Worm (Caenorhabditis elegans): ENCODE measurements around the gene mocs-1.

Gene mocs-1

ce11 chrX:15440744-15441685 is at the start of gene mocs-1:
mocs-1 (minus strand) TSS chrX:15440794.
- no peak for TF ChIP-seq nhr-76 (tag; optimal IDR thresholded peaks at IDR 0.05)
- no peak for TF ChIP-seq fos-1 (tag; optimal IDR thresholded peaks at IDR 0.05)
- TF ChIP-seq lin-15B (tag; optimal IDR thresholded peaks at IDR 0.05), result no peak
- TF ChIP-seq nhr-11 (tag; optimal IDR thresholded peaks at IDR 0.05), result no peak
- TF ChIP-seq egl-5 (tag; optimal IDR thresholded peaks at IDR 0.05), result peak; percentile 12
- no peak for TF ChIP-seq mdl-1 (tag; optimal IDR thresholded peaks at IDR 0.05)
- TF ChIP-seq skn-1 (tag; optimal IDR thresholded peaks at IDR 0.05), result peak; percentile 64
- TF ChIP-seq nfya-1 (tag; optimal IDR thresholded peaks at IDR 0.05; ENCODE audit: insufficient read depth), result peak; percentile 21
- TF ChIP-seq pqm-1 (tag; optimal IDR thresholded peaks at IDR 0.05), result peak; percentile 68
- TF ChIP-seq elt-2 (tag; optimal IDR thresholded peaks at IDR 0.05), result peak; percentile 87
- peak; percentile 62 for TF ChIP-seq hmg-11 (tag; optimal IDR thresholded peaks at IDR 0.05)
- TF ChIP-seq pha-4 (tag; optimal IDR thresholded peaks at IDR 0.05), result peak; percentile 21
- TF ChIP-seq nhr-25 (tag; optimal IDR thresholded peaks at IDR 0.05), result no peak

ce11 chrX:15487806-15488205 is 47.2 kb upstream of the mocs-1 start, which contains the start of gene H13N06.2:
H13N06.2 (plus strand) TSS chrX:15488106.
- no peak for TF ChIP-seq eor-1 (tag; optimal IDR thresholded peaks at IDR 0.05)
- TF ChIP-seq snpc-4 (tag; optimal IDR thresholded peaks at IDR 0.05), result no peak
- no peak for TF ChIP-seq nfya-1 (tag; optimal IDR thresholded peaks at IDR 0.05; ENCODE audit: insufficient read depth)
- TF ChIP-seq sea-2 (GFP tag; optimal IDR thresholded peaks at IDR 0.05), result no peak
- TF ChIP-seq nhr-25 (tag; optimal IDR thresholded peaks at IDR 0.05), result no peak
- TF ChIP-seq pha-4 (tag; optimal IDR thresholded peaks at IDR 0.05), result no peak
- TF ChIP-seq jun-1 (tag; optimal IDR thresholded peaks at IDR 0.05), result no peak
- TF ChIP-seq nhr-237 (tag; optimal IDR thresholded peaks at IDR 0.05), result no peak
- TF ChIP-seq lsy-12 (tag; optimal IDR thresholded peaks at IDR 0.05), result no peak
- no peak for TF ChIP-seq ZK546.5 (tag; optimal IDR thresholded peaks at IDR 0.05)
- no peak for TF ChIP-seq unc-39 (tag; optimal IDR thresholded peaks at IDR 0.05)
- TF ChIP-seq ceh-82 (tag; optimal IDR thresholded peaks at IDR 0.05), result no peak
- TF ChIP-seq mdl-1 (tag; optimal IDR thresholded peaks at IDR 0.05), result no peak
- TF ChIP-seq zag-1 (tag; optimal IDR thresholded peaks at IDR 0.05), result no peak
- TF ChIP-seq pqm-1 (tag; optimal IDR thresholded peaks at IDR 0.05), result no peak
- TF ChIP-seq elt-2 (tag; optimal IDR thresholded peaks at IDR 0.05), result no peak
- TF ChIP-seq skn-1 (tag; optimal IDR thresholded peaks at IDR 0.05), result no peak
- no peak for TF ChIP-seq mml-1 (tag; optimal IDR thresholded peaks at IDR 0.05)
- TF ChIP-seq lin-39 (tag; optimal IDR thresholded peaks at IDR 0.05), result no peak
- TF ChIP-seq nhr-43 (tag; optimal IDR thresholded peaks at IDR 0.05; ENCODE audit: poor library complexity, severe bottlenecking), result no peak

ce11 chrX:15487162-15487561 is 46.6 kb upstream of the mocs-1 start:
- TF ChIP-seq elt-3 (tag; optimal IDR thresholded peaks at IDR 0.05), result peak in 1 of 3 experiments; percentile 49
- TF ChIP-seq fkh-2 (tag; optimal IDR thresholded peaks at IDR 0.05), result no peak
- TF ChIP-seq elt-1 (tag; optimal IDR thresholded peaks at IDR 0.05), result peak; percentile 14
- TF ChIP-seq lin-15B (tag; optimal IDR thresholded peaks at IDR 0.05), result no peak
- no peak for TF ChIP-seq lin-39 (tag; optimal IDR thresholded peaks at IDR 0.05)
- TF ChIP-seq ceh-9 (tag; optimal IDR thresholded peaks at IDR 0.05), result no peak

- TF ChIP-seq ztf-11 (tag; optimal IDR thresholded peaks at IDR 0.05) (no peak), nhr-237 (tag; optimal IDR thresholded peaks at IDR 0.05) (no peak), sea-2 (GFP tag; optimal IDR thresholded peaks at IDR 0.05) (no peak), aly-2 (tag; optimal IDR thresholded peaks at IDR 0.05) (no peak), elt-1 (tag; optimal IDR thresholded peaks at IDR 0.05) (peak; percentile 67), lin-39 (tag; optimal IDR thresholded peaks at IDR 0.05) (no peak), nhr-43 (tag; optimal IDR thresholded peaks at IDR 0.05; ENCODE audit: poor library complexity, severe bottlenecking) (no peak), elt-3 (tag; optimal IDR thresholded peaks at IDR 0.05) (no peak), ceh-28 (tag; optimal IDR thresholded peaks at IDR 0.05) (no peak), mml-1 (tag; optimal IDR thresholded peaks at IDR 0.05) (no peak), daf-12 (tag; optimal IDR thresholded peaks at IDR 0.05) (no peak), egl-5 (tag; optimal IDR thresholded peaks at IDR 0.05) (no peak), nhr-25 (tag; optimal IDR thresholded peaks at IDR 0.05) (peak; percentile 58)
Measured at ce11 chrX:15485262-15485661, 44.7 kb upstream of the mocs-1 start.

Data from whole organism, L3 larva.